Fruit fly (Drosophila melanogaster) whole organism, embryonic: ENCODE data around the gene Mer.

Source experiments
- Aef1 ChIP-seq: fragments of 200-800 bp; sonication (Bioruptor generic); IDR thresholded peaks from 3 replicates; pipeline ENCODE4 v1.3.6; 2022; ENCODE audit warnings: missing biosample characterization, missing genetic modification characterization
- BEAF-32 ChIP-seq: fragments of 200-800 bp; sonication (Bioruptor generic); optimal IDR thresholded peaks from 3 replicates; lab custom pipeline; 2017; ENCODE audit warnings: missing biosample characterization, missing genetic modification characterization, mild to moderate bottlenecking, moderate library complexity, missing genetic modification reagents
- CG10565 ChIP-seq: fragments of 200-800 bp; sonication (Bioruptor generic); optimal IDR thresholded peaks from 3 replicates; lab custom pipeline; 2016; ENCODE audit warnings: missing biosample characterization, mild to moderate bottlenecking, missing genetic modification characterization
- CG10979 ChIP-seq: fragments of 200-800 bp; sonication (Bioruptor generic); optimal IDR thresholded peaks from 2 replicates; lab custom pipeline; 2018; ENCODE audit warnings: missing biosample characterization, mild to moderate bottlenecking, missing genetic modification characterization, moderate library complexity
- CG11695 ChIP-seq: fragments of 200-800 bp; sonication (Bioruptor generic); IDR thresholded peaks from 3 replicates; pipeline ENCODE4 v1.3.6; 2022; ENCODE audit warnings: missing biosample characterization, missing genetic modification characterization
- CG12942 ChIP-seq: fragments of 200-800 bp; sonication (Bioruptor generic); optimal IDR thresholded peaks from 3 replicates; lab custom pipeline; 2016; ENCODE audit warnings: missing biosample characterization, missing genetic modification characterization
- CG15011 ChIP-seq: fragments of 200-800 bp; sonication (Bioruptor generic); optimal IDR thresholded peaks from 3 replicates; lab custom pipeline; 2018; ENCODE audit warnings: missing biosample characterization, mild to moderate bottlenecking, missing genetic modification characterization
- CG15479 ChIP-seq: fragments of 200-800 bp; sonication (Bioruptor generic); optimal IDR thresholded peaks from 3 replicates; lab custom pipeline; 2019; ENCODE audit warnings: missing biosample characterization, mild to moderate bottlenecking, missing genetic modification characterization, moderate library complexity
- CG15514 ChIP-seq: fragments of 200-800 bp; sonication (Bioruptor generic); optimal IDR thresholded peaks from 3 replicates; lab custom pipeline; 2017; ENCODE audit warnings: missing biosample characterization, missing genetic modification characterization, mild to moderate bottlenecking, moderate library complexity, missing genetic modification reagents
- CG1647 ChIP-seq: fragments of 200-800 bp; sonication (Bioruptor generic); optimal IDR thresholded peaks from 3 replicates; lab custom pipeline; 2016; ENCODE audit warnings: missing biosample characterization, missing genetic modification characterization
- CG1792 ChIP-seq: fragments of 200-800 bp; sonication (Bioruptor generic); optimal IDR thresholded peaks from 2 replicates; lab custom pipeline; 2016; ENCODE audit warnings: missing biosample characterization, missing genetic modification characterization
- CG18476 ChIP-seq: fragments of 200-800 bp; sonication (Bioruptor generic); optimal IDR thresholded peaks from 2 replicates; lab custom pipeline; 2016; ENCODE audit warnings: missing biosample characterization, mild to moderate bottlenecking, missing genetic modification characterization
- CG33213 ChIP-seq: fragments of 200-800 bp; sonication (Bioruptor generic); optimal IDR thresholded peaks from 3 replicates; lab custom pipeline; 2016; ENCODE audit warnings: missing biosample characterization, missing genetic modification characterization
- CG34224 ChIP-seq: fragments of 200-800 bp; sonication (Bioruptor generic); IDR thresholded peaks from 3 replicates; pipeline ENCODE4 v1.3.6; 2022; ENCODE audit warnings: missing biosample characterization, missing genetic modification characterization; ENCODE audit not compliant: partially characterized antibody
- CG34422 ChIP-seq: fragments of 200-800 bp; sonication (Bioruptor generic); IDR thresholded peaks from 3 replicates; pipeline ENCODE4 v1.3.6; 2022; ENCODE audit warnings: missing biosample characterization, missing genetic modification characterization
- CG3838 ChIP-seq: fragments of 200-800 bp; sonication (Bioruptor generic); optimal IDR thresholded peaks from 3 replicates; lab custom pipeline; 2016; ENCODE audit warnings: missing biosample characterization, missing genetic modification characterization
- CG4617 ChIP-seq: fragments of 200-800 bp; sonication (Bioruptor generic); optimal IDR thresholded peaks from 3 replicates; lab custom pipeline; 2016; ENCODE audit warnings: missing biosample characterization, missing genetic modification characterization, borderline replicate concordance
- CG7357 ChIP-seq: fragments of 200-800 bp; sonication (Bioruptor generic); IDR thresholded peaks from 3 replicates; pipeline ENCODE4 v1.3.6; 2022; ENCODE audit warnings: missing biosample characterization, missing genetic modification characterization
- CG7556 ChIP-seq: fragments of 200-800 bp; sonication (Bioruptor generic); optimal IDR thresholded peaks from 2 replicates; lab custom pipeline; 2017; ENCODE audit warnings: missing biosample characterization, mild to moderate bottlenecking, missing genetic modification characterization
- Ets65A ChIP-seq: fragments of 200-800 bp; sonication (Bioruptor generic); peaks from one replicate; lab custom pipeline; 2016; ENCODE audit warnings: missing biosample characterization, missing genetic modification characterization
- GATAe ChIP-seq: fragments of 200-800 bp; sonication (Bioruptor generic); conservative IDR thresholded peaks from 2 replicates; pipeline ENCODE4 v1.3.6; 2022; ENCODE audit warnings: missing biosample characterization, missing genetic modification characterization
- HLH4C ChIP-seq: fragments of 200-800 bp; sonication (Bioruptor generic); IDR thresholded peaks from 3 replicates; pipeline ENCODE4 v1.3.6; 2022; ENCODE audit warnings: missing biosample characterization, missing genetic modification characterization; ENCODE audit not compliant: partially characterized antibody
- Hr78 ChIP-seq, 2 experiments: fragments of 200-800 bp in 1 of 2; fragments of >200 bp in 1 of 2; sonication (Bioruptor generic) in 1 of 2; optimal IDR thresholded peaks; 2 replicates each; lab custom pipeline; 2017 to 2019; ENCODE audit warnings: missing biosample characterization in 2 of 2, missing genetic modification characterization in 2 of 2, mild to moderate bottlenecking in 1 of 2, moderate library complexity in 1 of 2
- Kr ChIP-seq: fragments of 200-800 bp; sonication (Bioruptor generic); optimal IDR thresholded peaks from 2 replicates; lab custom pipeline; 2017; ENCODE audit warnings: missing biosample characterization, mild to moderate bottlenecking, missing genetic modification characterization
- Lhr ChIP-seq: fragments of 200-800 bp; sonication (Bioruptor generic); optimal IDR thresholded peaks from 3 replicates; lab custom pipeline; 2017; ENCODE audit warnings: mild to moderate bottlenecking, missing biosample characterization, missing genetic modification reagents, missing genetic modification characterization
- Med ChIP-seq: fragments of 200-800 bp; sonication (Bioruptor generic); peaks from one replicate; lab custom pipeline; 2016; ENCODE audit warnings: missing biosample characterization, missing genetic modification characterization, mild to moderate bottlenecking, inconsistent platforms, moderate library complexity
- Nf-YA ChIP-seq: fragments of 200-800 bp; sonication (Bioruptor generic); IDR thresholded peaks from 2 replicates; pipeline ENCODE4 v1.3.6; 2022; ENCODE audit warnings: missing biosample characterization, missing genetic modification characterization
- NfI ChIP-seq: fragments of 200-800 bp; sonication (Bioruptor generic); optimal IDR thresholded peaks from 3 replicates; lab custom pipeline; 2018; ENCODE audit warnings: missing biosample characterization, mild to moderate bottlenecking, missing genetic modification characterization, moderate library complexity
- Opbp ChIP-seq: fragments of 200-800 bp; sonication (Bioruptor generic); IDR thresholded peaks from 3 replicates; pipeline ENCODE4 v1.3.6; 2022; ENCODE audit warnings: missing biosample characterization, missing genetic modification characterization; ENCODE audit not compliant: partially characterized antibody
- PHDP ChIP-seq: fragments of 200-800 bp; sonication (Bioruptor generic); optimal IDR thresholded peaks from 3 replicates; lab custom pipeline; 2018; ENCODE audit warnings: missing biosample characterization, mild to moderate bottlenecking, missing genetic modification characterization, moderate library complexity
- Xrp1 ChIP-seq: fragments of 200-800 bp; sonication (Bioruptor generic); IDR thresholded peaks from 2 replicates; pipeline ENCODE4 v1.3.6; 2022; ENCODE audit warnings: missing biosample characterization, missing genetic modification characterization
- bbx ChIP-seq: fragments of 200-800 bp; sonication (Bioruptor generic); IDR thresholded peaks from 2 replicates; pipeline ENCODE4 v1.3.6; 2022; ENCODE audit warnings: missing biosample characterization, missing genetic modification characterization; ENCODE audit not compliant: partially characterized antibody
- chn ChIP-seq: fragments of 200-800 bp; sonication (Bioruptor generic); optimal IDR thresholded peaks from 2 replicates; lab custom pipeline; 2016; ENCODE audit warnings: missing biosample characterization, missing genetic modification characterization
- fd64A ChIP-seq: fragments of 200-800 bp; sonication (Bioruptor generic); optimal IDR thresholded peaks from 3 replicates; lab custom pipeline; 2018; ENCODE audit warnings: missing biosample characterization, mild to moderate bottlenecking, missing genetic modification characterization
- grau ChIP-seq: fragments of 200-800 bp; optimal IDR thresholded peaks from 3 replicates; lab custom pipeline; 2019; ENCODE audit warnings: missing biosample characterization, mild to moderate bottlenecking, missing genetic modification characterization, moderate library complexity
- grn ChIP-seq: fragments of 200-800 bp; sonication (Bioruptor generic); optimal IDR thresholded peaks from 3 replicates; lab custom pipeline; 2017; ENCODE audit warnings: missing biosample characterization, missing genetic modification characterization
- ham ChIP-seq: fragments of 200-800 bp; sonication (Bioruptor generic); IDR thresholded peaks from 2 replicates; pipeline ENCODE4 v1.3.6; 2022; ENCODE audit warnings: missing biosample characterization, missing genetic modification characterization
- her ChIP-seq: fragments of 200-800 bp; sonication (Bioruptor generic); optimal IDR thresholded peaks from 2 replicates; lab custom pipeline; 2016; ENCODE audit warnings: missing biosample characterization, missing genetic modification characterization
- ind ChIP-seq: fragments of 200-800 bp; sonication (Bioruptor generic); optimal IDR thresholded peaks from 3 replicates; lab custom pipeline; 2016; ENCODE audit warnings: missing biosample characterization, missing genetic modification characterization
- knrl ChIP-seq: fragments of 200-800 bp; sonication (Bioruptor generic); IDR thresholded peaks from 3 replicates; pipeline ENCODE4 v1.3.6; 2022; ENCODE audit warnings: missing biosample characterization, missing genetic modification characterization; ENCODE audit not compliant: partially characterized antibody
- oc ChIP-seq: fragments of 200-800 bp; sonication (Bioruptor generic); optimal IDR thresholded peaks from 2 replicates; lab custom pipeline; 2018; ENCODE audit warnings: missing biosample characterization, mild to moderate bottlenecking, missing genetic modification characterization, moderate library complexity
- peb ChIP-seq: fragments of 200-800 bp; sonication (Bioruptor generic); IDR thresholded peaks from 2 replicates; pipeline ENCODE4 v1.3.6; 2022; ENCODE audit warnings: missing biosample characterization, missing genetic modification characterization
- pzg ChIP-seq: fragments of 200-800 bp; sonication (Bioruptor generic); optimal IDR thresholded peaks from 3 replicates; lab custom pipeline; 2018; ENCODE audit warnings: missing biosample characterization, mild to moderate bottlenecking, missing genetic modification characterization, moderate library complexity
- ranshi ChIP-seq: fragments of 200-800 bp; sonication (Bioruptor generic); IDR thresholded peaks from 2 replicates; pipeline ENCODE4 v1.3.6; 2022; ENCODE audit warnings: missing biosample characterization, missing genetic modification characterization
- stc ChIP-seq: fragments of 200-800 bp; sonication (Bioruptor generic); IDR thresholded peaks from 2 replicates; pipeline ENCODE4 v1.3.6; 2022; ENCODE audit warnings: missing biosample characterization, missing genetic modification characterization
- sug ChIP-seq: fragments of 200-800 bp; optimal IDR thresholded peaks from 2 replicates; lab custom pipeline; 2019; ENCODE audit warnings: missing biosample characterization, mild to moderate bottlenecking, missing genetic modification characterization, moderate library complexity
- tio ChIP-seq: fragments of 200-800 bp; sonication (Bioruptor generic); optimal IDR thresholded peaks from 2 replicates; lab custom pipeline; 2017; ENCODE audit warnings: missing biosample characterization, missing genetic modification characterization, inconsistent platforms
- ttk ChIP-seq: fragments of 200-800 bp; sonication (Bioruptor generic); IDR thresholded peaks from 2 replicates; pipeline ENCODE4 v2.1.2; 2022; ENCODE audit warnings: missing biosample characterization, missing genetic modification characterization
- vnd ChIP-seq: fragments of 200-800 bp; sonication (Bioruptor generic); IDR thresholded peaks from 3 replicates; pipeline ENCODE4 v1.3.6; 2022; ENCODE audit warnings: missing biosample characterization, missing genetic modification characterization; ENCODE audit not compliant: partially characterized antibody
- vvl ChIP-seq: fragments of 200-800 bp; sonication (Bioruptor generic); IDR thresholded peaks from 2 replicates; pipeline ENCODE4 v1.3.6; 2022; ENCODE audit warnings: missing biosample characterization, missing genetic modification characterization

The Mer gene

dm6 chrX:19701611-19702010 lies 8.3 kb upstream of the Mer start, which contains the start of gene Tcs4 (continued):
- TF ChIP-seq Ets65A (GFP tag; lab: Kevin White, UChicago) (peak; percentile 67), CG15479 (GFP tag; lab: Kevin White, UChicago) (no peak), Kr (GFP tag; lab: Kevin White, UChicago) (no peak), CG3838 (GFP tag; lab: Kevin White, UChicago) (no peak), chn (no peak), ranshi (GFP tag; lab: Robert Waterston, UW) (0 out of 2 replicates have a peak, but pooled peaks have one; percentile 12), CG1647 (GFP tag; lab: Kevin White, UChicago) (no peak), pzg (GFP tag; lab: Kevin White, UChicago) (peak; percentile 43), grn (GFP tag; lab: Kevin White, UChicago) (no peak), ttk (GFP tag; lab: Robert Waterston, UW) (no peak), Opbp (GFP tag; lab: Robert Waterston, UW) (peak; percentile 58; the same call in 2 of the 3 replicates), CG15011 (GFP tag; lab: Kevin White, UChicago) (no peak), PHDP (tag; lab: Kevin White, UChicago) (peak; percentile 44), NfI (GFP tag; lab: Kevin White, UChicago) (peak; percentile 17), CG33213 (no peak), CG12942 (GFP tag; lab: Kevin White, UChicago) (no peak), Lhr (GFP tag; lab: Kevin White, UChicago) (no peak), Med (GFP tag; lab: Kevin White, UChicago) (peak; percentile 76), CG1792 (GFP tag; lab: Kevin White, UChicago) (no peak), CG34224 (GFP tag; lab: Robert Waterston, UW) (peak; percentile 80), vnd (GFP tag; lab: Robert Waterston, UW) (no peak), ham (GFP tag; lab: Robert Waterston, UW) (no peak), CG11695 (0 out of 3 replicates have a peak, but pooled peaks have one; percentile 18), CG34422 (GFP tag; lab: Robert Waterston, UW) (peak; percentile 34; the same call in 1 of the 3 replicates), knrl (GFP tag; lab: Robert Waterston, UW) (peak; percentile 42; the same call in 1 of the 3 replicates), CG15514 (GFP tag; lab: Kevin White, UChicago) (peak; percentile 16), CG7357 (GFP tag; lab: Robert Waterston, UW) (no peak), bbx (GFP tag; lab: Robert Waterston, UW) (peak; percentile 60; the same call in 1 of the 2 replicates), CG18476 (GFP tag; lab: Kevin White, UChicago) (no peak), Nf-YA (GFP tag; lab: Robert Waterston, UW) (no peak), tio (GFP tag; lab: Kevin White, UChicago) (no peak), stc (no peak), CG10979 (tag; lab: Kevin White, UChicago) (peak; percentile 31), vvl (GFP tag; lab: Robert Waterston, UW) (peak; percentile 71), grau (tag; lab: Kevin White, UChicago) (peak; percentile 48), peb (GFP tag; lab: Robert Waterston, UW) (no peak), her (GFP tag; lab: Kevin White, UChicago) (no peak), sug (tag; lab: Kevin White, UChicago) (no peak), GATAe (GFP tag; lab: Robert Waterston, UW) (no peak), ind (GFP tag; lab: Kevin White, UChicago) (no peak), Hr78 (GFP tag; optimal IDR thresholded peaks at IDR 0.05; lab: Kevin White, UChicago) (no peak), CG10565 (GFP tag; lab: Kevin White, UChicago) (no peak), BEAF-32 (GFP tag; lab: Kevin White, UChicago) (peak; percentile 8), fd64A (GFP tag; lab: Kevin White, UChicago) (no peak), Aef1 (no peak), oc (tag; lab: Kevin White, UChicago) (no peak), HLH4C (GFP tag; lab: Robert Waterston, UW) (peak; percentile 48; the same call in 2 of the 3 replicates), CG7556 (peak; percentile 5), CG4617 (peak; percentile 20), Xrp1 (GFP tag; lab: Robert Waterston, UW) (peak; percentile 43; the same call in 1 of the 2 replicates)
